Worm (Caenorhabditis elegans): Measurements from ENCODE around the gene syx-16.

Gene syx-16

DNA sequence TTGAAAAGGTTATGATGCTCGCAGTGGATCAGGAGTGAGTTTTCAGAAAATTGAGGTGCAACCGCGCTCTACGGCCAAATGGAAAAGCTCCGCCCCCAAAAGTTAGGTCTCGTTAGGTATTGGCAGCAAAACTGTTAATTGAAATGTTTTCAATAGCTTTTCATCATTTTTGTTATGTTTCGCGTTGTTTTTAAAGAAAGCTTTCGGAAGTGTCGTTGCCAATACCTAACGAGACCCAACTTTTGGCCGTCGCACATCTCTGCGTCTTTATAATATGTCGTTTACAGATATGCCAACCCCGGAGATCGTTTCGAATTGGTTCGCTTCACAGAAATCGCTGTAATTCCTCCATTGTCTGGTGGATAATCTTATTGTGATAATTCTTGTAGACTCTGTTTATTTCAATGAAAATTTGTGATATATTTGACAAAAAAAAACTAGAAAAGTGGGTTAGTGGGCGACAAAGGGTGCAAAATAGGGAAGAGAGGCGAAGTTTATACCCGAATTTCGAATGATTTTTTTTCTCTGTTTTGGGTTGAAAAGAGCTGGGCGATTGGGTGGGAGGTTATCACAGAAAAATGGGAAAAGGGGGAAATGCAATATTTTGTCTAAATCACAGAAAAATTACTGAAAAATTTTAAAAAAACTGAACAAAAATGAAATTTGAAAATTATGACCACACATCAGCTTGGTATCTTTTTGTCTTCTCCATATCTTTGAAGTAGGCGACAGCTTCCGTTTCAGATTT is 12.4 kb downstream of the syx-16 start:
- TF ChIP-seq W03F9.2 (tag; optimal IDR thresholded peaks at IDR 0.05) (no peak), him-1 (tag; optimal IDR thresholded peaks at IDR 0.05) (no peak), dao-5 (tag; optimal IDR thresholded peaks at IDR 0.05) (no peak)

ce11 chrIII:5195690-5196089 is 13.2 kb downstream of the syx-16 start, which contains the start of gene moc-6:
Gene moc-6 (plus strand): TSS chrIII:5195990.
- no peak for TF ChIP-seq W03F9.2 (tag; optimal IDR thresholded peaks at IDR 0.05)
- no peak for TF ChIP-seq dao-5 (tag; optimal IDR thresholded peaks at IDR 0.05)
- TF ChIP-seq him-1 (tag; optimal IDR thresholded peaks at IDR 0.05), result no peak

DNA sequence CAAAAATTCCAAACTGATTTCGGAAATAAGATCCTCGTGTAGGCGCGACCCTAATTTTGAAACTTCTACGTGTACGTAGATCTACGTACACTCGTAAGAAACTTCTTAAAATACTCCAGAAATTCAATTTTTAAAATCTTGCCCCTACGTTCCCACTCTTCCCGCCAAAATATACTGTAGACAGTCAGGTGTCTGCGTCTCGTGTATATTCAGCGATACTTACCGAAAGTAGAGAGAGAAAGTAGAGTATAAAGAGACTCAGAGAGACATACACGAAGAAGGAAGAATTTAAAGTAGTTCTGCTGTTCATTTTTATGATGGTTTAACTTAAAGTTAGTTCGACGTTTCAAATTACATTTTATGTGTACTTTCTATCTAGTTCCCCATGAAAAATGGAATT is 15.6 kb downstream of the syx-16 start:
- TF ChIP-seq him-1 (tag; optimal IDR thresholded peaks at IDR 0.05), result no peak
- no peak for TF ChIP-seq W03F9.2 (tag; optimal IDR thresholded peaks at IDR 0.05)
- TF ChIP-seq dao-5 (tag; optimal IDR thresholded peaks at IDR 0.05), result no peak

ce11 chrIII:5190671-5191174 is 18.2 kb downstream of the syx-16 start, which contains the start of gene hira-1:
Gene hira-1 (plus strand): TSS chrIII:5191124.
- peak; percentile 45 for TF ChIP-seq W03F9.2 (tag; optimal IDR thresholded peaks at IDR 0.05)
- no peak for TF ChIP-seq him-1 (tag; optimal IDR thresholded peaks at IDR 0.05)
- no peak for TF ChIP-seq dao-5 (tag; optimal IDR thresholded peaks at IDR 0.05)

ce11 chrIII:5190179-5190578 is 18.7 kb downstream of the syx-16 start:
- no peak for TF ChIP-seq W03F9.2 (tag; optimal IDR thresholded peaks at IDR 0.05)
- no peak for TF ChIP-seq him-1 (tag; optimal IDR thresholded peaks at IDR 0.05)
- no peak for TF ChIP-seq dao-5 (tag; optimal IDR thresholded peaks at IDR 0.05)

DNA sequence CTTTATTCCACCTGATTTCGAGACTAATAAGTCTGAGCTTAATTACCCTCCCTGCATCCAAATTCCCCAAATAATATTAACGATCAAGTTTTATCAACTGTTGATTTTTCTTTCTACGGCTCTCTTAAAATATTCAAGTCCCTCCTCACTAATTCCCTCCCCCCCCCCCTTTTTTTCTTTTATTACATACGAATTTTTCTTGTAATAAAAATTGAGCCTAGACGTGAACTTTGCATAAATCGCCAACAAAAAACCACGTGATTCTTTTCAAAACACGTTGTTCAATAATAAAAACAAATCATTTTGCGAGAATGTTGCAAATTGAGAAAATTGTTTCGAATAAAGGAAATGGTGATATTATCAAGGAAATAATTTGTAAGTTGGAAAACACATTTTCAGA is 20.5 kb downstream of the syx-16 start, which contains the start of gene K10D2.8:
Gene K10D2.8, plus strand, starts transcription at position 301 of the 400 bp plus-strand sequence.
- TF ChIP-seq him-1 (tag; optimal IDR thresholded peaks at IDR 0.05) (no peak), dao-5 (tag; optimal IDR thresholded peaks at IDR 0.05) (no peak), W03F9.2 (tag; optimal IDR thresholded peaks at IDR 0.05) (no peak)

- no peak for TF ChIP-seq him-1 (tag; optimal IDR thresholded peaks at IDR 0.05)
- no peak for TF ChIP-seq dao-5 (tag; optimal IDR thresholded peaks at IDR 0.05)
Measured at ce11 chrIII:5185620-5186019, 23.3 kb downstream of the syx-16 start, which contains the start of gene pup-2. Gene pup-2 (plus strand): TSS chrIII:5185920.

DNA sequence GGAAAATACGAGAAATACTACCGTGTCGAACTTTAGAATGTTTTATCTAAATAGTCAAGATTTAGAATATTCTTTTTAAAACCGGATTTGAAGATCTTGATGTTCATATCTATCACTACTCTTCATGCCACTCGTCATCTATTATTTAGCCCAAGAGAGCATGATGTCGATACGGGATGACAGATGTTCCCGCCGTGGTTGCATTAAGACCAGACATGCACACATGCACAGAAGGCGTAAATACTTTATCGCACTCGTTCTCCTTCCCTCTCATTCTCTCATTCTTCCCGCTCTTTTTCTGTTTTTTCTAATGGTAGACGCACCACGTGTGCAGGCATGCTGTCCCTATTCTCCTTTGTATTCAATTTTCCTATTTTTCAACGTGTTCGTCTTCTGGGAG is 25.5 kb downstream of the syx-16 start:
- no peak for TF ChIP-seq dao-5 (tag; optimal IDR thresholded peaks at IDR 0.05)
- no peak for TF ChIP-seq him-1 (tag; optimal IDR thresholded peaks at IDR 0.05)
- no peak for TF ChIP-seq W03F9.2 (tag; optimal IDR thresholded peaks at IDR 0.05)

ce11 chrIII:5181641-5182040 is 27.3 kb downstream of the syx-16 start:
- TF ChIP-seq W03F9.2 (tag; optimal IDR thresholded peaks at IDR 0.05), result no peak
- TF ChIP-seq him-1 (tag; optimal IDR thresholded peaks at IDR 0.05), result no peak
- no peak for TF ChIP-seq dao-5 (tag; optimal IDR thresholded peaks at IDR 0.05)

ce11 chrIII:5181217-5181616 is 27.7 kb downstream of the syx-16 start:
- TF ChIP-seq him-1 (tag; optimal IDR thresholded peaks at IDR 0.05) (no peak), dao-5 (tag; optimal IDR thresholded peaks at IDR 0.05) (no peak), W03F9.2 (tag; optimal IDR thresholded peaks at IDR 0.05) (no peak)

ce11 chrIII:5180588-5180987 is 28.3 kb downstream of the syx-16 start:
- TF ChIP-seq him-1 (tag; optimal IDR thresholded peaks at IDR 0.05), result no peak
- no peak for TF ChIP-seq W03F9.2 (tag; optimal IDR thresholded peaks at IDR 0.05)
- TF ChIP-seq dao-5 (tag; optimal IDR thresholded peaks at IDR 0.05), result no peak

DNA sequence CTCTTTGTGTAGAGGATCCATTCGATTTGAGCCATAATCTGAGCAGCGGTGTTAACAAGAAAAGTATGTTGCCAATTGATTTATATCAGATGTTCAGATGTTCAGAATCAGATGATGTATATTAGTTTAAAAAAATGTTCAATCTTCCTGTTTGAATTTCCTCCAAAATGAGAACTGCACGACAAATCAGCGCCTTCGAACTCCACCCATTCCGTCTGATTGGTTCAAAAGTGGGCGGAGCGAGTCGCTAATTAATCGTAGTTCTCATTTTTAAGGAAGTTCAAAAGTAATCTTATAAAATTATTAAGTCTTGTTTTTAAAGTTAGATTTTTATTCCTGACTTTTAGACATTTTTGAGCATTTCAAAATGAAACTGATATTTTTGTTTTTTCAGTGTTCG is 29.7 kb downstream of the syx-16 start:
- no peak for TF ChIP-seq him-1 (tag; optimal IDR thresholded peaks at IDR 0.05)
- no peak for TF ChIP-seq W03F9.2 (tag; optimal IDR thresholded peaks at IDR 0.05)
- TF ChIP-seq dao-5 (tag; optimal IDR thresholded peaks at IDR 0.05), result no peak

DNA sequence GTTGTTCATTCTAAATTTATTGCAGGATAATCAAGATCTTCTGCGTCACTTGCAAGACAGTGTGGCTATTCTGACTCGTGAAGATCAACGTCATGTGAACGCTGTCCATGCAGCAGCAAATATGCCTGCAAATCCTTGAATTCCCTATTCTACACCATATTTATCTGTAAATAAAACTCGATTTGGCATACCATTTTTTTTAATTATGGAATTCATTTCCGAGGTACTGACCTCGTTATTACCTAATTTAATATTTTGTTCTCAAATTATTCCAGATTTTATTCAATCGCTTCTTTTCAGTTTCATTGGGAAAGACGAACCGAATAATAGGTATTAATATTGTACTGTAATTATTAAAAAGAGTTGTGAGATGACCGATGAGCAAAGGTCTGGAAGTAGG is 35.3 kb downstream of the syx-16 start, which contains the start of gene cid-1:
Gene cid-1, plus strand, starts transcription at position 301 of the 400 bp plus-strand sequence.
- TF ChIP-seq W03F9.2 (tag; optimal IDR thresholded peaks at IDR 0.05) (no peak), him-1 (tag; optimal IDR thresholded peaks at IDR 0.05) (no peak), dao-5 (tag; optimal IDR thresholded peaks at IDR 0.05) (no peak)

DNA sequence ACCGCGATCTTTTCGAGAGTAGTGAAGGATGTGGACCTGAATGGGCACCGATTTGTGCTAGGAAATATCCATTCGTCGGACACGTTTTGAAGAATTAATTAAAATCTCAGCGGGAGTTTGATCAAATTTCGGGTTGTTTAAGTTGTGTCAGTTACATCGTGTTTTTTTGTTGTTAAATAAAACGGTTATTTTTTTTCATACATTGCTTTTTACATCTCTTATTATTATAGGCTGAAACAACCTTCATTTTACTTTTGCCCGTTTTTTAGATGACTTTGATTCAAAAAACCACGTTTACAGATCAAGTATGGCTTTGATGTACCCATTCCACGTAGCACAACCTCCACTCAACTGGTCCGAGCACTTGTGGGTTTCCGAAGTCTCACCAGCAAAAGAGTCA is 35.8 kb downstream of the syx-16 start, which contains the start of gene emb-1:
Gene emb-1, plus strand, starts transcription at position 301 of the 400 bp plus-strand sequence.
- TF ChIP-seq him-1 (tag; optimal IDR thresholded peaks at IDR 0.05), result no peak
- TF ChIP-seq dao-5 (tag; optimal IDR thresholded peaks at IDR 0.05), result no peak
- no peak for TF ChIP-seq W03F9.2 (tag; optimal IDR thresholded peaks at IDR 0.05)

Measured in whole organism, L4/young adult.